Worm (Caenorhabditis elegans) whole organism, L4 larva: ENCODE measurements around the gene cyp-33D1.
A peak's percentile ranks its signal among the peaks of the same experiment; 100 is the strongest.

ENCODE experiments used
- D1046.2 ChIP-seq: fragments of 200-800 bp; sonication (Bioruptor generic); IDR thresholded peaks from 2 replicates; pipeline ENCODE4 v1.3.6; 2022; ENCODE audit warnings: missing genetic modification characterization, missing compliant biosample characterization
- F49E8.2 ChIP-seq: sonication (generic microtip); optimal IDR thresholded peaks from 2 replicates; lab custom pipeline; 2016; ENCODE audit warnings: missing compliant biosample characterization, mild to moderate bottlenecking, missing genetic modification characterization, borderline replicate concordance
- T26A8.4 ChIP-seq: fragments of 200-800 bp; sonication (Bioruptor generic); IDR thresholded peaks from 2 replicates; pipeline ENCODE4 v1.3.6; 2022; ENCODE audit warnings: missing genetic modification characterization, missing compliant biosample characterization
- Y48G9A.11 ChIP-seq: fragments of 200-800 bp; sonication (Bioruptor generic); IDR thresholded peaks from 2 replicates; pipeline ENCODE4 v1.3.6; 2022; ENCODE audit warnings: missing genetic modification reagents, missing genetic modification characterization, missing compliant biosample characterization
- Y5F2A.4 ChIP-seq: fragments of 200-800 bp; sonication (Bioruptor generic); optimal IDR thresholded peaks from 2 replicates; lab custom pipeline; 2018; ENCODE audit warnings: mild to moderate bottlenecking, missing genetic modification characterization, missing compliant biosample characterization
- ZK337.2 ChIP-seq: fragments of 200-800 bp; sonication (Bioruptor generic); IDR thresholded peaks from 2 replicates; pipeline ENCODE4 v1.3.6; 2022; ENCODE audit warnings: missing genetic modification reagents, missing genetic modification characterization, missing compliant biosample characterization
- aly-2 ChIP-seq: sonication (generic microtip); optimal IDR thresholded peaks from 2 replicates; lab custom pipeline; 2018; ENCODE audit warnings: missing biosample characterization, missing genetic modification characterization
- ama-1 ChIP-seq: fragments of 150-350 bp; optimal IDR thresholded peaks from 2 replicates; lab custom pipeline; 2014; ENCODE audit warnings: inconsistent platforms, mixed read lengths
- attf-4 ChIP-seq: sonication (generic microtip); optimal IDR thresholded peaks from 3 replicates; lab custom pipeline; 2017; ENCODE audit warnings: missing biosample characterization, missing genetic modification characterization
- ceh-32 ChIP-seq: sonication (generic microtip); optimal IDR thresholded peaks from 2 replicates; lab custom pipeline; 2016; ENCODE audit warnings: mild to moderate bottlenecking, missing genetic modification characterization, missing compliant biosample characterization; ENCODE audit not compliant: poor library complexity
- ceh-82 ChIP-seq: sonication (generic microtip); optimal IDR thresholded peaks from 2 replicates; lab custom pipeline; 2017; ENCODE audit warnings: missing biosample characterization, missing genetic modification characterization
- daf-16 ChIP-seq, 3 experiments: sonication (generic microtip); optimal IDR thresholded peaks; 2 replicates each; lab custom pipeline; 2016 to 2017; ENCODE audit warnings: missing genetic modification characterization in 3 of 3, missing genetic modification reagents in 3 of 3, mild to moderate bottlenecking in 2 of 3, missing compliant biosample characterization in 2 of 3, missing biosample characterization in 1 of 3, moderate library complexity in 1 of 3
- daf-8 ChIP-seq: fragments of 200-800 bp; sonication (Bioruptor generic); IDR thresholded peaks from 2 replicates; pipeline ENCODE4 v1.3.6; 2022; ENCODE audit warnings: missing genetic modification characterization, missing compliant biosample characterization
- dve-1 ChIP-seq: sonication (generic microtip); optimal IDR thresholded peaks from 2 replicates; lab custom pipeline; 2017; ENCODE audit warnings: antibody characterized with exemption, mild to moderate bottlenecking, missing genetic modification characterization, missing compliant biosample characterization; ENCODE audit not compliant: insufficient read depth
- egl-43 ChIP-seq: fragments of 200-800 bp; sonication (Bioruptor generic); IDR thresholded peaks from 2 replicates; pipeline ENCODE4 v1.3.6; 2022; ENCODE audit warnings: missing genetic modification reagents, missing genetic modification characterization, missing compliant biosample characterization
- hlh-30 ChIP-seq: sonication (generic microtip); optimal IDR thresholded peaks from 2 replicates; lab custom pipeline; 2017; ENCODE audit warnings: antibody characterized with exemption, mild to moderate bottlenecking, missing genetic modification characterization, missing compliant biosample characterization; ENCODE audit not compliant: insufficient read depth
- lim-7 ChIP-seq: fragments of 200-800 bp; sonication (Bioruptor generic); IDR thresholded peaks from 2 replicates; pipeline ENCODE4 v1.3.6; 2022; ENCODE audit warnings: missing genetic modification characterization, missing compliant biosample characterization
- lin-38 ChIP-seq: fragments of 200-800 bp; sonication (Bioruptor generic); IDR thresholded peaks from 2 replicates; pipeline ENCODE4 v1.3.6; 2022; ENCODE audit warnings: missing genetic modification reagents, missing genetic modification characterization, missing compliant biosample characterization
- lsy-2 ChIP-seq, 2 experiments: fragments of 150-350 bp in 1 of 2; sonication (generic microtip) in 1 of 2; optimal IDR thresholded peaks; 2 replicates each; lab custom pipeline; 2014 to 2017; ENCODE audit warnings: missing biosample characterization in 2 of 2, missing genetic modification characterization in 2 of 2
- madf-9 ChIP-seq: fragments of 200-800 bp; sonication (Bioruptor generic); conservative IDR thresholded peaks from 2 replicates; pipeline ENCODE4 v1.3.6; 2022; ENCODE audit warnings: missing genetic modification reagents, missing genetic modification characterization, missing compliant biosample characterization
- mdl-1 ChIP-seq, 2 experiments: fragments of 150-350 bp in 1 of 2; sonication (generic microtip) in 1 of 2; optimal IDR thresholded peaks; 2 replicates each; lab custom pipeline; 2014 to 2017; ENCODE audit warnings: missing biosample characterization in 2 of 2, missing genetic modification characterization in 2 of 2
- mxl-2 ChIP-seq: fragments of 200-800 bp; sonication (Bioruptor generic); conservative IDR thresholded peaks from 2 replicates; pipeline ENCODE4 v1.3.6; 2022; ENCODE audit warnings: missing genetic modification reagents, missing genetic modification characterization, missing compliant biosample characterization
- mxl-3 ChIP-seq: fragments of 200-800 bp; sonication (Bioruptor generic); optimal IDR thresholded peaks from 2 replicates; lab custom pipeline; 2018; ENCODE audit warnings: mild to moderate bottlenecking, missing genetic modification characterization, missing compliant biosample characterization
- nhr-237 ChIP-seq: sonication (generic microtip); optimal IDR thresholded peaks from 2 replicates; lab custom pipeline; 2017; ENCODE audit warnings: missing biosample characterization, missing genetic modification characterization
- nhr-25 ChIP-seq: sonication (generic microtip); optimal IDR thresholded peaks from 2 replicates; lab custom pipeline; 2017; ENCODE audit warnings: missing genetic modification characterization, mild to moderate bottlenecking, missing compliant biosample characterization, antibody characterized with exemption, moderate library complexity, borderline replicate concordance; ENCODE audit not compliant: insufficient read depth
- nhr-41 ChIP-seq: fragments of 200-800 bp; sonication (Bioruptor generic); IDR thresholded peaks from 2 replicates; pipeline ENCODE4 v1.3.6; 2022; ENCODE audit warnings: missing genetic modification reagents, missing genetic modification characterization, missing compliant biosample characterization
- php-3 ChIP-seq: fragments of 200-800 bp; sonication (Bioruptor generic); IDR thresholded peaks from 2 replicates; pipeline ENCODE4 v1.3.6; 2022; ENCODE audit warnings: missing genetic modification reagents, missing genetic modification characterization, missing compliant biosample characterization
- pqm-1 ChIP-seq: sonication (generic microtip); optimal IDR thresholded peaks from 2 replicates; lab custom pipeline; 2017; ENCODE audit warnings: missing biosample characterization, missing genetic modification characterization
- spr-3 ChIP-seq: fragments of 200-800 bp; sonication (Bioruptor generic); optimal IDR thresholded peaks from 2 replicates; lab custom pipeline; 2018; ENCODE audit warnings: mild to moderate bottlenecking, missing genetic modification characterization, missing compliant biosample characterization
- tag-97 ChIP-seq: fragments of 200-800 bp; sonication (Bioruptor generic); IDR thresholded peaks from 2 replicates; pipeline ENCODE4 v1.3.6; 2022; ENCODE audit warnings: missing genetic modification characterization, missing compliant biosample characterization
- unc-39 ChIP-seq: sonication (generic microtip); optimal IDR thresholded peaks from 2 replicates; lab custom pipeline; 2017; ENCODE audit warnings: missing biosample characterization, missing genetic modification characterization
- unc-62 ChIP-seq, 3 experiments: fragments of 150-350 bp in 1 of 3; sonication (generic microtip); optimal IDR thresholded peaks in 2 of 3; peaks in 1 of 3; 1 replicate in 1 of 3; 2 replicates in 2 of 3; lab custom pipeline; 2014 to 2017; ENCODE audit warnings: missing biosample characterization in 3 of 3, missing genetic modification characterization in 3 of 3, missing genetic modification reagents in 3 of 3, missing genotype in 1 of 3
- vab-7 ChIP-seq: fragments of 200-800 bp; sonication (Bioruptor generic); IDR thresholded peaks from 2 replicates; pipeline ENCODE4 v1.3.6; 2022; ENCODE audit warnings: missing genetic modification reagents, missing genetic modification characterization, missing compliant biosample characterization
- ztf-7 ChIP-seq: fragments of 150-350 bp; optimal IDR thresholded peaks from 2 replicates; lab custom pipeline; 2014; ENCODE audit warnings: missing biosample characterization, missing genetic modification characterization

cyp-33D1 gene

ce11 chrV:16132705-16133104 lies 43.0 kb downstream of the cyp-33D1 start, which contains the start of gene fbxa-144:
fbxa-144 (minus strand) TSS chrV:16132805.
- no peak for TF ChIP-seq ama-1 (lab: Kevin White, UChicago)
- TF ChIP-seq lsy-2 (tag; optimal IDR thresholded peaks at IDR 0.05; lab: Kevin White, UChicago) = no peak
- no peak for TF ChIP-seq vab-7
- no peak for TF ChIP-seq attf-4 (tag; lab: Kevin White, UChicago)
- TF ChIP-seq mxl-2 (GFP tag; lab: Robert Waterston, UW) = no peak
- no peak for TF ChIP-seq unc-62 (GFP tag; optimal IDR thresholded peaks at IDR 0.05 in 1 of 2; lab: Kevin White, UChicago)
- TF ChIP-seq unc-62 (tag; optimal IDR thresholded peaks at IDR 0.05; lab: Kevin White, UChicago) = no peak
- no peak for TF ChIP-seq D1046.2 (GFP tag; lab: Robert Waterston, UW)
- no peak for TF ChIP-seq aly-2 (tag; lab: Kevin White, UChicago)
- TF ChIP-seq lim-7 = no peak
- TF ChIP-seq tag-97 (GFP tag; lab: Robert Waterston, UW) = no peak
- no peak for TF ChIP-seq nhr-237
- no peak for TF ChIP-seq mdl-1 (tag; optimal IDR thresholded peaks at IDR 0.05; lab: Kevin White, UChicago)
- no peak for TF ChIP-seq ZK337.2 (GFP tag; lab: Robert Waterston, UW)
- TF ChIP-seq ceh-32 (tag; lab: Kevin White, UChicago) = no peak
- TF ChIP-seq madf-9 (GFP tag; lab: Robert Waterston, UW) = no peak
- no peak for TF ChIP-seq unc-39 (tag; lab: Kevin White, UChicago)
- no peak for TF ChIP-seq ztf-7 (tag; lab: Kevin White, UChicago)
- no peak for TF ChIP-seq T26A8.4 (GFP tag; lab: Robert Waterston, UW)

ce11 chrV:16132215-16132614 lies 43.4 kb downstream of the cyp-33D1 start:
- TF ChIP-seq lin-38 (GFP tag; lab: Robert Waterston, UW) = no peak
- no peak for TF ChIP-seq unc-39 (tag; lab: Kevin White, UChicago)
- TF ChIP-seq unc-62 (GFP tag; optimal IDR thresholded peaks at IDR 0.05 in 1 of 2; lab: Kevin White, UChicago) = peak in 1 of 2 experiments; percentile 7
- TF ChIP-seq unc-62 (tag; optimal IDR thresholded peaks at IDR 0.05; lab: Kevin White, UChicago) = no peak

- no peak for TF ChIP-seq Y5F2A.4
- peak in 1 of 2 experiments; percentile 27 for TF ChIP-seq unc-62 (GFP tag; optimal IDR thresholded peaks at IDR 0.05 in 1 of 2; lab: Kevin White, UChicago)
- no peak for TF ChIP-seq unc-62 (tag; optimal IDR thresholded peaks at IDR 0.05; lab: Kevin White, UChicago)
These were observed 44.4 kb downstream of the cyp-33D1 start, which contains the start of gene fbxa-142 for ce11 chrV:16131249-16131648. fbxa-142 (minus strand) TSS chrV:16131349.

ce11 chrV:16129116-16129515 lies 46.5 kb downstream of the cyp-33D1 start:
- TF ChIP-seq daf-16 (GFP tag; optimal IDR thresholded peaks at IDR 0.05; lab: Kevin White, UChicago) (no peak), daf-16 (tag; optimal IDR thresholded peaks at IDR 0.05; lab: Kevin White, UChicago) (peak; percentile 38), pqm-1 (tag; lab: Kevin White, UChicago) (peak; percentile 78), dve-1 (tag; lab: Kevin White, UChicago) (peak; percentile 38), php-3 (GFP tag; lab: Robert Waterston, UW) (no peak), mxl-3 (GFP tag; lab: Kevin White, UChicago) (no peak), hlh-30 (no peak), daf-8 (GFP tag; lab: Robert Waterston, UW) (no peak), spr-3 (no peak), egl-43 (GFP tag; lab: Robert Waterston, UW) (no peak), nhr-41 (GFP tag; lab: Robert Waterston, UW) (no peak), ceh-82 (tag; lab: Kevin White, UChicago) (no peak), nhr-25 (tag; lab: Kevin White, UChicago) (no peak), F49E8.2 (tag; lab: Kevin White, UChicago) (no peak), Y48G9A.11 (GFP tag; lab: Robert Waterston, UW) (no peak)
